Fruit fly (Drosophila melanogaster): Measurements from ENCODE around the gene CG9698.
A peak's percentile ranks its signal among the peaks of the same experiment; 100 is the strongest.

The CG9698 gene

DNA sequence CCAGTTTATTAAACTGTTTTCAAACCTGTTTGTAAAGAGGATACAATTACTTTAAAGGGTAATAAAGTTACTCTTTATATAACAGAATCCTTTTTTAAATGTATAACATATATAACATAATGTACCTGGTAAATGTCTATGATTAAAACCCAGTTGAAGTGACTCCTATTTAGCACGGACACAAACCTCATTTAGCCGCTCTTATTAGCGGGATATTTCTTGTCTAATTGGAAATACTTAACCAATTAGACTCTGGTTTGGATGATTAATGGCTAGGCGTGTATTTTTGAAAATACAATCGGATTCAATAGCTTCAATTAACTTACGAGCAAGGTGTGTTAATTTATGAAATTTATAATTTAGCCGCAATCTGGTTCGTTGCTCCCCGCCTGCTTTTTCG lies 47.5 kb upstream of the CG9698 start (continued):
- no peak for TF ChIP-seq pb (GFP tag; optimal IDR thresholded peaks at IDR 0.05)
- TF ChIP-seq nerfin-1 (tag; optimal IDR thresholded peaks at IDR 0.05): no peak
- no peak for TF ChIP-seq CrebB (tag; optimal IDR thresholded peaks at IDR 0.05)
- peak in 1 of 2 experiments; percentile 36 for TF ChIP-seq tll (GFP tag; optimal IDR thresholded peaks at IDR 0.05)
- no peak for TF ChIP-seq CG15601 (tag; optimal IDR thresholded peaks at IDR 0.05)
- no peak for TF ChIP-seq nerfin-2 (GFP tag; IDR thresholded peaks at IDR 0.05; ENCODE audit: partially characterized antibody)
- TF ChIP-seq CG3838 (GFP tag; optimal IDR thresholded peaks at IDR 0.05): no peak
- no peak for TF ChIP-seq CG12155 (GFP tag; optimal IDR thresholded peaks at IDR 0.05)
- TF ChIP-seq ase (GFP tag; IDR thresholded peaks at IDR 0.05): no peak
- no peak for TF ChIP-seq E2f1 (GFP tag; IDR thresholded peaks at IDR 0.05)
- TF ChIP-seq hth (optimal IDR thresholded peaks at IDR 0.05): no peak
- peak; percentile 27 for TF ChIP-seq trem (tag; optimal IDR thresholded peaks at IDR 0.05)
- TF ChIP-seq rib (GFP tag; IDR thresholded peaks at IDR 0.05): no peak
- TF ChIP-seq fd3F (GFP tag; optimal IDR thresholded peaks at IDR 0.05): no peak
- no peak for TF ChIP-seq jigr1 (GFP tag; IDR thresholded peaks at IDR 0.05)
- TF ChIP-seq NC2α (GFP tag; optimal IDR thresholded peaks at IDR 0.05): no peak
- no peak for TF ChIP-seq CG17829 (tag; optimal IDR thresholded peaks at IDR 0.05)
- TF ChIP-seq CG7839 (tag; optimal IDR thresholded peaks at IDR 0.05): no peak
- no peak for TF ChIP-seq CG30431 (GFP tag; optimal IDR thresholded peaks at IDR 0.05)
- TF ChIP-seq CG15696 (tag; optimal IDR thresholded peaks at IDR 0.05): no peak
- no peak for TF ChIP-seq CG12769 (tag; optimal IDR thresholded peaks at IDR 0.05)
- TF ChIP-seq CG13123 (GFP tag; optimal IDR thresholded peaks at IDR 0.05): no peak
- TF ChIP-seq sim (GFP tag; IDR thresholded peaks at IDR 0.05): no peak
- no peak for TF ChIP-seq ewg (GFP tag; optimal IDR thresholded peaks at IDR 0.05)
- no peak for TF ChIP-seq bbx (GFP tag; IDR thresholded peaks at IDR 0.05; ENCODE audit: partially characterized antibody)
- no peak for TF ChIP-seq Nf-YC (tag; optimal IDR thresholded peaks at IDR 0.05)
- TF ChIP-seq klu (GFP tag; IDR thresholded peaks at IDR 0.05): no peak
- TF ChIP-seq Scr (GFP tag; IDR thresholded peaks at IDR 0.05; ENCODE audit: partially characterized antibody): no peak
- TF ChIP-seq phol (tag; optimal IDR thresholded peaks at IDR 0.05): no peak
- no peak for TF ChIP-seq scrt (GFP tag; optimal IDR thresholded peaks at IDR 0.05)
- TF ChIP-seq mld (GFP tag; IDR thresholded peaks at IDR 0.05; ENCODE audit: partially characterized antibody): no peak
- TF ChIP-seq zen (tag; optimal IDR thresholded peaks at IDR 0.05): peak; percentile 91
- TF ChIP-seq CG17186 (GFP tag; optimal IDR thresholded peaks at IDR 0.05): no peak
- no peak for TF ChIP-seq kay (GFP tag; optimal IDR thresholded peaks at IDR 0.05)
- TF ChIP-seq CG18011 (GFP tag; optimal IDR thresholded peaks at IDR 0.05): no peak
- TF ChIP-seq CG8944 (GFP tag; optimal IDR thresholded peaks at IDR 0.05): no peak
- peak; percentile 29 for TF ChIP-seq stwl (tag; optimal IDR thresholded peaks at IDR 0.05)
- TF ChIP-seq Spps (tag; optimal IDR thresholded peaks at IDR 0.05): no peak
- no peak for TF ChIP-seq slp2 (GFP tag; optimal IDR thresholded peaks at IDR 0.05)
- TF ChIP-seq HLH3B (GFP tag; IDR thresholded peaks at IDR 0.05): no peak
- TF ChIP-seq CG14710 (tag; optimal IDR thresholded peaks at IDR 0.05): peak; percentile 1
- peak; percentile 78 for TF ChIP-seq pita (GFP tag; optimal IDR thresholded peaks at IDR 0.05)
- no peak for TF ChIP-seq pzg (GFP tag; optimal IDR thresholded peaks at IDR 0.05)
- no peak for TF ChIP-seq tna (GFP tag; IDR thresholded peaks at IDR 0.05; ENCODE audit: partially characterized antibody)
- TF ChIP-seq aop (GFP tag; IDR thresholded peaks at IDR 0.05): no peak
- no peak for TF ChIP-seq CG6272 (GFP tag; IDR thresholded peaks at IDR 0.05)
- no peak for TF ChIP-seq Rfx (GFP tag; IDR thresholded peaks at IDR 0.05)
- TF ChIP-seq bigmax (GFP tag; optimal IDR thresholded peaks at IDR 0.05): no peak
- no peak for TF ChIP-seq hbn (GFP tag; IDR thresholded peaks at IDR 0.05; ENCODE audit: partially characterized antibody)
- TF ChIP-seq CG10209 (GFP tag; optimal IDR thresholded peaks at IDR 0.05): no peak
- no peak for TF ChIP-seq CG16813 (GFP tag; IDR thresholded peaks at IDR 0.05; ENCODE audit: partially characterized antibody)

All from whole organism, embryonic.